Worm (Caenorhabditis elegans): ENCODE measurements around the gene C18E9.5.

C18E9.5 gene

ce11 chrII:8930763-8931162, 39.0 kb upstream of the C18E9.5 start, which contains the start of gene enol-1:
Gene enol-1, plus strand, starts transcription at chrII:8930997.
- TF ChIP-seq T22C8.4 (GFP tag; IDR thresholded peaks at IDR 0.05): no peak
- TF ChIP-seq cog-1 (tag; optimal IDR thresholded peaks at IDR 0.05): no peak
- TF ChIP-seq ref-1 (GFP tag; conservative IDR thresholded peaks at IDR 0.05): no peak
- TF ChIP-seq ztf-29 (GFP tag; IDR thresholded peaks at IDR 0.05): no peak
- TF ChIP-seq flt-1 (GFP tag; IDR thresholded peaks at IDR 0.05): no peak
- no peak for TF ChIP-seq med-1 (GFP tag; optimal IDR thresholded peaks at IDR 0.05; ENCODE audit: insufficient read depth)
- TF ChIP-seq klf-2 (GFP tag; conservative IDR thresholded peaks at IDR 0.05): no peak
- no peak for TF ChIP-seq tab-1 (GFP tag; IDR thresholded peaks at IDR 0.05)
- no peak for TF ChIP-seq ztf-23 (GFP tag; IDR thresholded peaks at IDR 0.05)

ce11 chrII:8931405-8932149, 38.2 kb upstream of the C18E9.5 start:
- TF ChIP-seq ref-1 (GFP tag; conservative IDR thresholded peaks at IDR 0.05) (no peak), T22C8.4 (GFP tag; IDR thresholded peaks at IDR 0.05) (no peak), cog-1 (tag; optimal IDR thresholded peaks at IDR 0.05) (no peak), flt-1 (GFP tag; IDR thresholded peaks at IDR 0.05) (no peak), ztf-29 (GFP tag; IDR thresholded peaks at IDR 0.05) (no peak), ztf-23 (GFP tag; IDR thresholded peaks at IDR 0.05) (no peak), klf-2 (GFP tag; conservative IDR thresholded peaks at IDR 0.05) (no peak), tab-1 (GFP tag; IDR thresholded peaks at IDR 0.05) (no peak)

- no peak for TF ChIP-seq ref-1 (GFP tag; conservative IDR thresholded peaks at IDR 0.05)
- no peak for TF ChIP-seq med-1 (GFP tag; optimal IDR thresholded peaks at IDR 0.05; ENCODE audit: insufficient read depth)
- no peak for TF ChIP-seq klf-2 (GFP tag; conservative IDR thresholded peaks at IDR 0.05)
- TF ChIP-seq ztf-23 (GFP tag; IDR thresholded peaks at IDR 0.05): no peak
- no peak for TF ChIP-seq T22C8.4 (GFP tag; IDR thresholded peaks at IDR 0.05)
- TF ChIP-seq flt-1 (GFP tag; IDR thresholded peaks at IDR 0.05): no peak
- no peak for TF ChIP-seq tab-1 (GFP tag; IDR thresholded peaks at IDR 0.05)
- no peak for TF ChIP-seq ztf-29 (GFP tag; IDR thresholded peaks at IDR 0.05)
- TF ChIP-seq cog-1 (tag; optimal IDR thresholded peaks at IDR 0.05): no peak
Measured at ce11 chrII:8932392-8932791, 37.4 kb upstream of the C18E9.5 start.

- TF ChIP-seq ref-1 (GFP tag; conservative IDR thresholded peaks at IDR 0.05): no peak
- TF ChIP-seq flt-1 (GFP tag; IDR thresholded peaks at IDR 0.05): no peak
- no peak for TF ChIP-seq med-1 (GFP tag; optimal IDR thresholded peaks at IDR 0.05; ENCODE audit: insufficient read depth)
- TF ChIP-seq tab-1 (GFP tag; IDR thresholded peaks at IDR 0.05): no peak
- no peak for TF ChIP-seq cog-1 (tag; optimal IDR thresholded peaks at IDR 0.05)
- TF ChIP-seq ztf-23 (GFP tag; IDR thresholded peaks at IDR 0.05): no peak
- no peak for TF ChIP-seq T22C8.4 (GFP tag; IDR thresholded peaks at IDR 0.05)
- no peak for TF ChIP-seq ztf-29 (GFP tag; IDR thresholded peaks at IDR 0.05)
- no peak for TF ChIP-seq klf-2 (GFP tag; conservative IDR thresholded peaks at IDR 0.05)
Measured at ce11 chrII:8933693-8934432, 35.9 kb upstream of the C18E9.5 start, which contains the start of gene T21B10.3. Gene T21B10.3, plus strand, starts transcription at chrII:8934382.

ce11 chrII:8938907-8939622, 30.7 kb upstream of the C18E9.5 start:
- TF ChIP-seq flt-1 (GFP tag; IDR thresholded peaks at IDR 0.05) (no peak), ztf-29 (GFP tag; IDR thresholded peaks at IDR 0.05) (no peak), T22C8.4 (GFP tag; IDR thresholded peaks at IDR 0.05) (no peak), ref-1 (GFP tag; conservative IDR thresholded peaks at IDR 0.05) (no peak), cog-1 (tag; optimal IDR thresholded peaks at IDR 0.05) (no peak), klf-2 (GFP tag; conservative IDR thresholded peaks at IDR 0.05) (no peak), med-1 (GFP tag; optimal IDR thresholded peaks at IDR 0.05; ENCODE audit: insufficient read depth) (no peak), tab-1 (GFP tag; IDR thresholded peaks at IDR 0.05) (no peak), ztf-23 (GFP tag; IDR thresholded peaks at IDR 0.05) (no peak)

ce11 chrII:8940362-8940940, 29.3 kb upstream of the C18E9.5 start, which contains the start of the genes set-17 and T21B10.4:
Gene set-17, minus strand, starts transcription at chrII:8940488.
Gene T21B10.4, plus strand, starts transcription at chrII:8940894.
- TF ChIP-seq ztf-29 (GFP tag; IDR thresholded peaks at IDR 0.05): no peak
- no peak for TF ChIP-seq klf-2 (GFP tag; conservative IDR thresholded peaks at IDR 0.05)
- TF ChIP-seq cog-1 (tag; optimal IDR thresholded peaks at IDR 0.05): no peak
- TF ChIP-seq ztf-23 (GFP tag; IDR thresholded peaks at IDR 0.05): no peak
- no peak for TF ChIP-seq tab-1 (GFP tag; IDR thresholded peaks at IDR 0.05)
- no peak for TF ChIP-seq ref-1 (GFP tag; conservative IDR thresholded peaks at IDR 0.05)

ce11 chrII:8945167-8945566, 24.6 kb upstream of the C18E9.5 start:
- TF ChIP-seq tab-1 (GFP tag; IDR thresholded peaks at IDR 0.05): no peak
- TF ChIP-seq ref-1 (GFP tag; conservative IDR thresholded peaks at IDR 0.05): no peak
- TF ChIP-seq cog-1 (tag; optimal IDR thresholded peaks at IDR 0.05): no peak
- TF ChIP-seq klf-2 (GFP tag; conservative IDR thresholded peaks at IDR 0.05): no peak
- no peak for TF ChIP-seq med-1 (GFP tag; optimal IDR thresholded peaks at IDR 0.05; ENCODE audit: insufficient read depth)
- TF ChIP-seq ztf-23 (GFP tag; IDR thresholded peaks at IDR 0.05): no peak
- TF ChIP-seq T22C8.4 (GFP tag; IDR thresholded peaks at IDR 0.05): no peak
- no peak for TF ChIP-seq ztf-29 (GFP tag; IDR thresholded peaks at IDR 0.05)
- TF ChIP-seq flt-1 (GFP tag; IDR thresholded peaks at IDR 0.05): no peak

ce11 chrII:8947391-8947790, 22.4 kb upstream of the C18E9.5 start, which contains the start of gene cutl-15:
Gene cutl-15, minus strand, starts transcription at chrII:8947688.
- no peak for TF ChIP-seq med-1 (GFP tag; optimal IDR thresholded peaks at IDR 0.05; ENCODE audit: insufficient read depth)
- TF ChIP-seq tab-1 (GFP tag; IDR thresholded peaks at IDR 0.05): no peak
- TF ChIP-seq T22C8.4 (GFP tag; IDR thresholded peaks at IDR 0.05): no peak
- TF ChIP-seq ztf-29 (GFP tag; IDR thresholded peaks at IDR 0.05): no peak
- no peak for TF ChIP-seq ztf-23 (GFP tag; IDR thresholded peaks at IDR 0.05)
- TF ChIP-seq ref-1 (GFP tag; conservative IDR thresholded peaks at IDR 0.05): no peak
- TF ChIP-seq cog-1 (tag; optimal IDR thresholded peaks at IDR 0.05): no peak
- no peak for TF ChIP-seq flt-1 (GFP tag; IDR thresholded peaks at IDR 0.05)
- no peak for TF ChIP-seq klf-2 (GFP tag; conservative IDR thresholded peaks at IDR 0.05)
